Fruit fly (Drosophila melanogaster) S2 (cell line): Measurements from ENCODE around the gene Cka.

ENCODE experiments used
- CG8478 ChIP-seq: fragments of >200 bp; optimal IDR thresholded peaks from 2 replicates; lab custom pipeline; 2018
- CTCF ChIP-seq, 2 experiments: fragments of >200 bp; optimal IDR thresholded peaks; 2 replicates each; lab custom pipeline; 2018

Cka gene

dm6 chr2L:8031588-8031987 is 1.1 kb downstream of the Cka start:
- TF ChIP-seq CG8478 (lab: Kevin White, UChicago) (no peak), CTCF (optimal IDR thresholded peaks at IDR 0.05; lab: Kevin White, UChicago) (no peak)

- TF ChIP-seq CTCF (optimal IDR thresholded peaks at IDR 0.05; lab: Kevin White, UChicago), result no peak
- TF ChIP-seq CG8478 (lab: Kevin White, UChicago), result no peak
These were observed 3.2 kb downstream of the Cka start for dm6 chr2L:8033756-8034155.

- TF ChIP-seq CG8478 (lab: Kevin White, UChicago) (no peak), CTCF (optimal IDR thresholded peaks at IDR 0.05; lab: Kevin White, UChicago) (no peak)
These were observed 4.2 kb downstream of the Cka start for dm6 chr2L:8034734-8035133.

dm6 chr2L:8039688-8040087 is 9.2 kb downstream of the Cka start, which contains the start of gene CG7367:
TSS of gene CG7367 (minus strand) at chr2L:8039788.
- TF ChIP-seq CG8478 (lab: Kevin White, UChicago), result no peak

- TF ChIP-seq CG8478 (lab: Kevin White, UChicago) (no peak), CTCF (optimal IDR thresholded peaks at IDR 0.05; lab: Kevin White, UChicago) (no peak)
These were observed 10.4 kb downstream of the Cka start, which contains the start of gene CCDC53 for dm6 chr2L:8040872-8041271. TSS of gene CCDC53 (plus strand) at chr2L:8041106.

dm6 chr2L:8042645-8043281 is 12.2 kb downstream of the Cka start, which contains the start of gene RpL36A:
TSS of gene RpL36A (minus strand) at chr2L:8042909.
- TF ChIP-seq CTCF (optimal IDR thresholded peaks at IDR 0.05; lab: Kevin White, UChicago) (peak in 1 of 2 experiments; percentile 19), CG8478 (lab: Kevin White, UChicago) (no peak)

- TF ChIP-seq CTCF (optimal IDR thresholded peaks at IDR 0.05; lab: Kevin White, UChicago), result no peak
- no peak for TF ChIP-seq CG8478 (lab: Kevin White, UChicago)
These were observed 12.8 kb downstream of the Cka start, which contains the start of gene Megf8 for dm6 chr2L:8043282-8043668. TSS of gene Megf8 (plus strand) at chr2L:8043471.

dm6 chr2L:8071112-8071976 is 40.8 kb downstream of the Cka start, which contains the start of gene poe:
TSS of gene poe (minus strand) at chr2L:8071624.
- no peak for TF ChIP-seq CTCF (optimal IDR thresholded peaks at IDR 0.05; lab: Kevin White, UChicago)
- TF ChIP-seq CG8478 (lab: Kevin White, UChicago), result no peak

dm6 chr2L:8072692-8073091 is 42.2 kb downstream of the Cka start, which contains the start of the genes MED20 and Trf:
TSS of gene MED20 (minus strand) at chr2L:8072848.
TSS of gene Trf (plus strand) at chr2L:8072895.
- TF ChIP-seq CG8478 (lab: Kevin White, UChicago) (no peak), CTCF (optimal IDR thresholded peaks at IDR 0.05; lab: Kevin White, UChicago) (peak in 1 of 2 experiments; percentile 7)

- TF ChIP-seq CTCF (optimal IDR thresholded peaks at IDR 0.05; lab: Kevin White, UChicago) (no peak), CG8478 (lab: Kevin White, UChicago) (no peak)
These were observed 50.1 kb downstream of the Cka start for dm6 chr2L:8080645-8081044.

- TF ChIP-seq CG8478 (lab: Kevin White, UChicago) (no peak), CTCF (optimal IDR thresholded peaks at IDR 0.05; lab: Kevin White, UChicago) (no peak)
These were observed 51.3 kb downstream of the Cka start for dm6 chr2L:8081640-8082485.

dm6 chr2L:8082692-8083412 is 52.3 kb downstream of the Cka start, which contains the start of gene Mcr:
TSS of gene Mcr (minus strand) at chr2L:8082982.
- no peak for TF ChIP-seq CG8478 (lab: Kevin White, UChicago)
- TF ChIP-seq CTCF (optimal IDR thresholded peaks at IDR 0.05; lab: Kevin White, UChicago), result no peak

dm6 chr2L:8083413-8083426 is 52.7 kb downstream of the Cka start, which contains the start of gene Bsg:
TSS of gene Bsg (plus strand) at chr2L:8083420.
- TF ChIP-seq CG8478 (lab: Kevin White, UChicago) (no peak), CTCF (optimal IDR thresholded peaks at IDR 0.05; lab: Kevin White, UChicago) (no peak)
